Fruit fly (Drosophila melanogaster) whole organism, prepupa: ENCODE data around the gene CG8500.

ENCODE experiments used
- Blimp-1 ChIP-seq: fragments of 200-800 bp; sonication (Bioruptor generic); optimal IDR thresholded peaks from 3 replicates; lab custom pipeline; 2017; ENCODE audit warnings: missing biosample characterization, missing genetic modification characterization, mild to moderate bottlenecking, moderate library complexity, missing genetic modification reagents
- CG10631 ChIP-seq: fragments of 200-800 bp; sonication (Bioruptor generic); optimal IDR thresholded peaks from 2 replicates; lab custom pipeline; 2016; ENCODE audit warnings: missing biosample characterization, missing genetic modification characterization
- CG11294 ChIP-seq: fragments of 200-800 bp; sonication (Bioruptor generic); IDR thresholded peaks from 2 replicates; pipeline ENCODE4 v1.3.6; 2022; ENCODE audit warnings: missing biosample characterization, missing genetic modification characterization
- CG11762 ChIP-seq: fragments of 200-800 bp; sonication (Bioruptor generic); optimal IDR thresholded peaks from 3 replicates; lab custom pipeline; 2016; ENCODE audit warnings: missing biosample characterization, missing genetic modification characterization; ENCODE audit not compliant: insufficient read depth
- CG11902 ChIP-seq: fragments of 200-800 bp; sonication (Bioruptor generic); optimal IDR thresholded peaks from 3 replicates; lab custom pipeline; 2016; ENCODE audit warnings: missing biosample characterization, missing genetic modification characterization
- CG15336 ChIP-seq: fragments of 200-800 bp; sonication (Bioruptor generic); IDR thresholded peaks from 2 replicates; pipeline ENCODE4 v1.3.6; 2022; ENCODE audit warnings: missing biosample characterization, missing genetic modification characterization
- CG1621 ChIP-seq: fragments of 200-800 bp; sonication (Bioruptor generic); optimal IDR thresholded peaks from 3 replicates; lab custom pipeline; 2018; ENCODE audit warnings: missing biosample characterization, mild to moderate bottlenecking, missing genetic modification characterization
- CG31627 ChIP-seq: fragments of 200-800 bp; sonication (Bioruptor generic); optimal IDR thresholded peaks from 3 replicates; lab custom pipeline; 2016; ENCODE audit warnings: missing biosample characterization, missing genetic modification characterization
- CG32006 ChIP-seq: fragments of 200-800 bp; sonication (Bioruptor generic); optimal IDR thresholded peaks from 3 replicates; lab custom pipeline; 2017; ENCODE audit warnings: missing biosample characterization, mild to moderate bottlenecking, missing genetic modification characterization
- CG34406 ChIP-seq: fragments of 200-800 bp; sonication (Bioruptor generic); optimal IDR thresholded peaks from 3 replicates; lab custom pipeline; 2016; ENCODE audit warnings: missing biosample characterization, missing genetic modification characterization
- CG4318 ChIP-seq: fragments of 200-800 bp; sonication (Bioruptor generic); optimal IDR thresholded peaks from 3 replicates; lab custom pipeline; 2017; ENCODE audit warnings: missing biosample characterization, mild to moderate bottlenecking, missing genetic modification characterization
- CG6163 ChIP-seq: fragments of 200-800 bp; sonication (Bioruptor generic); IDR thresholded peaks from 3 replicates; pipeline ENCODE4 v1.3.6; 2022; ENCODE audit warnings: missing biosample characterization, missing genetic modification characterization
- CG6276 ChIP-seq: fragments of 200-800 bp; sonication (Bioruptor generic); optimal IDR thresholded peaks from 2 replicates; lab custom pipeline; 2017; ENCODE audit warnings: missing biosample characterization, mild to moderate bottlenecking, missing genetic modification characterization
- CG6808 ChIP-seq: fragments of 200-800 bp; sonication (Bioruptor generic); optimal IDR thresholded peaks from 3 replicates; lab custom pipeline; 2017; ENCODE audit warnings: missing biosample characterization, missing genetic modification characterization, mild to moderate bottlenecking, moderate library complexity, missing genetic modification reagents
- CG6854 ChIP-seq: fragments of 200-800 bp; sonication (Bioruptor generic); optimal IDR thresholded peaks from 2 replicates; lab custom pipeline; 2017; ENCODE audit warnings: missing biosample characterization, mild to moderate bottlenecking, missing genetic modification characterization
- CG7368 ChIP-seq: fragments of 200-800 bp; sonication (Bioruptor generic); optimal IDR thresholded peaks from 3 replicates; lab custom pipeline; 2016; ENCODE audit warnings: missing biosample characterization, missing genetic modification characterization
- CG8119 ChIP-seq: fragments of 200-800 bp; sonication (Bioruptor generic); IDR thresholded peaks from 3 replicates; pipeline ENCODE4 v1.3.6; 2022; ENCODE audit warnings: missing biosample characterization, missing genetic modification characterization
- CG8319 ChIP-seq: fragments of 200-800 bp; sonication (Bioruptor generic); optimal IDR thresholded peaks from 3 replicates; lab custom pipeline; 2016; ENCODE audit warnings: missing biosample characterization, missing genetic modification characterization
- CG8632 ChIP-seq: fragments of 200-800 bp; sonication (Bioruptor generic); optimal IDR thresholded peaks from 3 replicates; lab custom pipeline; 2016; ENCODE audit warnings: missing biosample characterization, missing genetic modification characterization
- CG9139 ChIP-seq: fragments of 200-800 bp; sonication (Bioruptor generic); optimal IDR thresholded peaks from 3 replicates; lab custom pipeline; 2017; ENCODE audit warnings: missing biosample characterization, mild to moderate bottlenecking, missing genetic modification characterization
- Eip75B ChIP-seq: fragments of 200-800 bp; sonication (Bioruptor generic); optimal IDR thresholded peaks from 3 replicates; lab custom pipeline; 2016; ENCODE audit warnings: missing biosample characterization, missing genetic modification characterization
- Eip78C ChIP-seq: fragments of 200-800 bp; sonication (Bioruptor generic); peaks from one replicate; lab custom pipeline; 2016; ENCODE audit warnings: missing biosample characterization, missing genetic modification characterization
- Eip93F ChIP-seq: fragments of 200-800 bp; sonication (Bioruptor generic); optimal IDR thresholded peaks from 2 replicates; lab custom pipeline; 2016; ENCODE audit warnings: missing biosample characterization, mild to moderate bottlenecking, missing genetic modification characterization
- Ets21C ChIP-seq: fragments of 200-800 bp; sonication (Bioruptor generic); optimal IDR thresholded peaks from 3 replicates; lab custom pipeline; 2016; ENCODE audit warnings: missing biosample characterization, missing genetic modification characterization
- Ets96B ChIP-seq: fragments of 200-800 bp; optimal IDR thresholded peaks from 2 replicates; lab custom pipeline; 2019; ENCODE audit warnings: missing biosample characterization, mild to moderate bottlenecking, missing genetic modification characterization, moderate library complexity
- Gug ChIP-seq: fragments of 200-800 bp; sonication (Bioruptor generic); IDR thresholded peaks from 2 replicates; pipeline ENCODE4 v1.3.6; 2022; ENCODE audit warnings: missing biosample characterization, missing genetic modification characterization
- Hr38 ChIP-seq: sonication (Bioruptor generic); optimal IDR thresholded peaks from 2 replicates; lab custom pipeline; 2016; ENCODE audit warnings: missing biosample characterization, missing genetic modification characterization
- Hr4 ChIP-seq: fragments of 200-800 bp; sonication (Bioruptor generic); optimal IDR thresholded peaks from 3 replicates; lab custom pipeline; 2016; ENCODE audit warnings: missing biosample characterization, missing genetic modification characterization
- Lpt ChIP-seq: fragments of 200-800 bp; sonication (Bioruptor generic); optimal IDR thresholded peaks from 3 replicates; lab custom pipeline; 2016; ENCODE audit warnings: missing biosample characterization, missing genetic modification characterization
- Met ChIP-seq: fragments of 200-800 bp; sonication (Bioruptor generic); optimal IDR thresholded peaks from 3 replicates; lab custom pipeline; 2016; ENCODE audit warnings: missing biosample characterization, missing genetic modification characterization
- OdsH ChIP-seq: fragments of 200-800 bp; sonication (Bioruptor generic); optimal IDR thresholded peaks from 3 replicates; lab custom pipeline; 2016; ENCODE audit warnings: missing biosample characterization, missing genetic modification characterization
- Smox ChIP-seq: fragments of 200-800 bp; sonication (Bioruptor generic); optimal IDR thresholded peaks from 3 replicates; lab custom pipeline; 2016; ENCODE audit warnings: missing biosample characterization, missing genetic modification characterization
- Sox102F ChIP-seq: fragments of 200-800 bp; sonication (Bioruptor generic); optimal IDR thresholded peaks from 2 replicates; lab custom pipeline; 2016; ENCODE audit warnings: missing biosample characterization, mild to moderate bottlenecking, missing genetic modification characterization
- Sox14 ChIP-seq: fragments of 200-800 bp; sonication (Bioruptor generic); optimal IDR thresholded peaks from 3 replicates; lab custom pipeline; 2016; ENCODE audit warnings: missing biosample characterization, missing genetic modification characterization
- Sox15 ChIP-seq: fragments of 200-800 bp; sonication (Bioruptor generic); optimal IDR thresholded peaks from 3 replicates; lab custom pipeline; 2016; ENCODE audit warnings: missing biosample characterization, missing genetic modification characterization
- achi ChIP-seq: fragments of 200-800 bp; sonication (Bioruptor generic); optimal IDR thresholded peaks from 3 replicates; lab custom pipeline; 2016; ENCODE audit warnings: missing biosample characterization, missing genetic modification characterization
- acj6 ChIP-seq: fragments of 200-800 bp; sonication (Bioruptor generic); optimal IDR thresholded peaks from 3 replicates; lab custom pipeline; 2016; ENCODE audit warnings: missing biosample characterization, missing genetic modification characterization
- dac ChIP-seq: fragments of 200-800 bp; sonication (Bioruptor generic); optimal IDR thresholded peaks from 2 replicates; lab custom pipeline; 2017; ENCODE audit warnings: missing biosample characterization, mild to moderate bottlenecking, missing genetic modification characterization
- dsx ChIP-seq: fragments of 200-800 bp; optimal IDR thresholded peaks from 3 replicates; lab custom pipeline; 2019; ENCODE audit warnings: missing biosample characterization, mild to moderate bottlenecking, missing genetic modification characterization, moderate library complexity; ENCODE audit not compliant: poor library complexity, severe bottlenecking
- eg ChIP-seq: fragments of 200-800 bp; sonication (Bioruptor generic); IDR thresholded peaks from 3 replicates; pipeline ENCODE4 v1.3.6; 2022; ENCODE audit warnings: missing biosample characterization, missing genetic modification characterization
- fd85E ChIP-seq: fragments of 200-800 bp; sonication (Bioruptor generic); optimal IDR thresholded peaks from 3 replicates; lab custom pipeline; 2016; ENCODE audit warnings: missing biosample characterization, missing genetic modification characterization
- fkh ChIP-seq: fragments of 200-800 bp; sonication (Bioruptor generic); optimal IDR thresholded peaks from 3 replicates; lab custom pipeline; 2017; ENCODE audit warnings: missing biosample characterization, mild to moderate bottlenecking, missing genetic modification characterization, moderate library complexity
- lz ChIP-seq: fragments of 200-800 bp; sonication (Bioruptor generic); optimal IDR thresholded peaks from 3 replicates; lab custom pipeline; 2016; ENCODE audit warnings: missing biosample characterization, missing genetic modification characterization
- net ChIP-seq: fragments of 200-800 bp; sonication (Bioruptor generic); optimal IDR thresholded peaks from 3 replicates; lab custom pipeline; 2016; ENCODE audit warnings: missing biosample characterization, missing genetic modification characterization
- pdm3 ChIP-seq: fragments of 200-800 bp; sonication (Bioruptor generic); optimal IDR thresholded peaks from 3 replicates; lab custom pipeline; 2016; ENCODE audit warnings: missing biosample characterization, missing genetic modification characterization
- salr ChIP-seq, 2 experiments: fragments of 200-800 bp; sonication (Bioruptor generic); optimal IDR thresholded peaks; 3 replicates each; lab custom pipeline; 2016 to 2018; ENCODE audit warnings: missing biosample characterization in 2 of 2, missing genetic modification characterization in 2 of 2, mild to moderate bottlenecking in 1 of 2
- spab ChIP-seq: fragments of 200-800 bp; sonication (Bioruptor generic); optimal IDR thresholded peaks from 2 replicates; lab custom pipeline; 2017; ENCODE audit warnings: missing biosample characterization, mild to moderate bottlenecking, missing genetic modification characterization, missing genetic modification reagents
- ss ChIP-seq, 2 experiments: fragments of 200-800 bp; sonication (Bioruptor generic); optimal IDR thresholded peaks; 2 replicates in 1 of 2; 3 replicates in 1 of 2; lab custom pipeline; 2017 to 2018; ENCODE audit warnings: mild to moderate bottlenecking in 2 of 2, missing biosample characterization in 2 of 2, missing genetic modification characterization in 2 of 2, moderate library complexity in 1 of 2
- vri ChIP-seq: fragments of 200-800 bp; sonication (Bioruptor generic); optimal IDR thresholded peaks from 3 replicates; lab custom pipeline; 2016; ENCODE audit warnings: missing biosample characterization, mild to moderate bottlenecking, missing genetic modification characterization

The CG8500 gene

dm6 chr3R:9774821-9775220 lies 9.6 kb upstream of the CG8500 start, which contains the start of gene topi:
TSS of gene topi (plus strand) at chr3R:9775121.
- TF ChIP-seq salr (GFP tag; optimal IDR thresholded peaks at IDR 0.05; lab: Kevin White, UChicago) (no peak), Eip75B (GFP tag; lab: Kevin White, UChicago) (no peak), vri (GFP tag; lab: Kevin White, UChicago) (no peak), fd85E (GFP tag; lab: Kevin White, UChicago) (no peak), net (GFP tag; lab: Kevin White, UChicago) (no peak), dsx (GFP tag; lab: Kevin White, UChicago) (no peak), Hr4 (no peak), Ets21C (GFP tag; lab: Kevin White, UChicago) (no peak)

dm6 chr3R:9777941-9778360 lies 6.5 kb upstream of the CG8500 start, which contains the start of gene RpS29:
TSS of gene RpS29 (plus strand) at chr3R:9778042.
- peak; percentile 39 for TF ChIP-seq Blimp-1 (GFP tag; lab: Kevin White, UChicago)
- TF ChIP-seq Lpt (GFP tag; lab: Kevin White, UChicago): no peak
- peak; percentile 70 for TF ChIP-seq lz (GFP tag; lab: Kevin White, UChicago)
- peak; percentile 4 for TF ChIP-seq Hr38 (GFP tag; lab: Kevin White, UChicago)
- TF ChIP-seq Ets96B: no peak
- peak; percentile 8 for TF ChIP-seq CG34406
- TF ChIP-seq CG31627: peak; percentile 76
- peak; percentile 55 for TF ChIP-seq pdm3 (GFP tag; lab: Kevin White, UChicago)
- TF ChIP-seq Gug: no peak
- TF ChIP-seq eg (GFP tag; lab: Robert Waterston, UW): 0 out of 3 replicates have a peak, but pooled peaks have one; percentile 44
- peak; percentile 53; the same call in 2 of the 3 replicates for TF ChIP-seq CG6163
- TF ChIP-seq Ets21C (GFP tag; lab: Kevin White, UChicago): no peak
- TF ChIP-seq Hr4: peak; percentile 22
- no peak for TF ChIP-seq CG8632
- TF ChIP-seq CG8119: no peak
- no peak for TF ChIP-seq CG4318 (GFP tag; lab: Kevin White, UChicago)
- peak; percentile 49 for TF ChIP-seq CG7368 (GFP tag; lab: Kevin White, UChicago)
- no peak for TF ChIP-seq CG11294 (GFP tag; lab: Robert Waterston, UW)
- TF ChIP-seq CG11762 (GFP tag; lab: Kevin White, UChicago): no peak
- peak; percentile 50 for TF ChIP-seq Sox102F (GFP tag; lab: Kevin White, UChicago)
- peak; percentile 34 for TF ChIP-seq net (GFP tag; lab: Kevin White, UChicago)
- no peak for TF ChIP-seq spab (GFP tag; lab: Kevin White, UChicago)
- TF ChIP-seq Met (GFP tag; lab: Kevin White, UChicago): no peak
- peak; percentile 33 for TF ChIP-seq Sox15
- TF ChIP-seq CG6854: peak; percentile 74
- no peak for TF ChIP-seq Smox (GFP tag; lab: Kevin White, UChicago)
- peak; percentile 32 for TF ChIP-seq vri (GFP tag; lab: Kevin White, UChicago)
- TF ChIP-seq dac (GFP tag; lab: Kevin White, UChicago): no peak
- peak; percentile 79 for TF ChIP-seq Eip78C (GFP tag; lab: Kevin White, UChicago)
- TF ChIP-seq OdsH (GFP tag; lab: Kevin White, UChicago): peak; percentile 51
- TF ChIP-seq Sox14 (GFP tag; lab: Kevin White, UChicago): peak; percentile 62
- peak; percentile 55 for TF ChIP-seq acj6 (GFP tag; lab: Kevin White, UChicago)
- TF ChIP-seq CG32006 (GFP tag; lab: Kevin White, UChicago): no peak
- TF ChIP-seq CG11902: peak; percentile 26
- no peak for TF ChIP-seq CG15336 (GFP tag; lab: Robert Waterston, UW)
- TF ChIP-seq CG8319 (GFP tag; lab: Kevin White, UChicago): no peak
- TF ChIP-seq CG1621 (tag; lab: Kevin White, UChicago): peak; percentile 72
- peak; percentile 34 for TF ChIP-seq CG9139 (GFP tag; lab: Kevin White, UChicago)
- no peak for TF ChIP-seq fkh (GFP tag; lab: Kevin White, UChicago)
- TF ChIP-seq fd85E (GFP tag; lab: Kevin White, UChicago): no peak
- TF ChIP-seq Eip93F (GFP tag; lab: Kevin White, UChicago): no peak
- peak; percentile 38 to 71 for TF ChIP-seq ss (GFP tag; optimal IDR thresholded peaks at IDR 0.05; lab: Kevin White, UChicago)
- TF ChIP-seq achi (GFP tag; lab: Kevin White, UChicago): peak; percentile 29
- TF ChIP-seq dsx (GFP tag; lab: Kevin White, UChicago): peak; percentile 5
- TF ChIP-seq CG6276 (GFP tag; lab: Kevin White, UChicago): no peak
- peak; percentile 42 for TF ChIP-seq CG6808 (GFP tag; lab: Kevin White, UChicago)
- TF ChIP-seq CG10631: peak; percentile 36
